Worm (Caenorhabditis elegans): Measurements from ENCODE around the gene srbc-67.

- TF ChIP-seq gmeb-2 (tag; optimal IDR thresholded peaks at IDR 0.05): no peak
- no peak for TF ChIP-seq elt-2 (tag; optimal IDR thresholded peaks at IDR 0.05)
- no peak for TF ChIP-seq F13H6.1 (tag; optimal IDR thresholded peaks at IDR 0.05)
- TF ChIP-seq dmd-4 (tag; optimal IDR thresholded peaks at IDR 0.05; ENCODE audit: borderline replicate concordance): no peak
- TF ChIP-seq nfya-1 (tag; optimal IDR thresholded peaks at IDR 0.05): no peak
- no peak for TF ChIP-seq nhr-11 (tag; optimal IDR thresholded peaks at IDR 0.05)
- no peak for TF ChIP-seq pag-3 (tag; optimal IDR thresholded peaks at IDR 0.05; ENCODE audit: borderline replicate concordance)
- TF ChIP-seq tbx-7 (tag; optimal IDR thresholded peaks at IDR 0.05): no peak
- no peak for TF ChIP-seq sdc-2 (tag; optimal IDR thresholded peaks at IDR 0.05)
- no peak for TF ChIP-seq che-1 (tag; optimal IDR thresholded peaks at IDR 0.05)
Measured at ce11 chrV:3512381-3512780, 28.6 kb downstream of the srbc-67 start, which contains the start of gene str-226.

All from whole organism, late embryonic.